Worm (Caenorhabditis elegans) whole organism, midembryonic: ENCODE results near the gene C33D3.5.

Source experiments
- cog-1 ChIP-seq: sonication (generic microtip); optimal IDR thresholded peaks from 2 replicates; lab custom pipeline; 2016; ENCODE audit warnings: missing genetic modification characterization, missing compliant biosample characterization
- flt-1 ChIP-seq: fragments of 200-800 bp; sonication (Bioruptor generic); IDR thresholded peaks from 2 replicates; pipeline ENCODE4 v1.3.6; 2022; ENCODE audit warnings: missing genetic modification characterization, missing compliant biosample characterization
- med-1 ChIP-seq: sonication (generic microtip); optimal IDR thresholded peaks from 2 replicates; lab custom pipeline; 2017; ENCODE audit warnings: missing genetic modification characterization, mild to moderate bottlenecking, missing compliant biosample characterization, antibody characterized with exemption, missing genetic modification reagents; ENCODE audit not compliant: insufficient read depth
- ref-1 ChIP-seq: fragments of 200-800 bp; sonication (Bioruptor generic); conservative IDR thresholded peaks from 2 replicates; pipeline ENCODE4 v1.3.6; 2022; ENCODE audit warnings: missing genetic modification reagents, missing genetic modification characterization, missing compliant biosample characterization
- tab-1 ChIP-seq: fragments of 200-800 bp; sonication (Bioruptor generic); IDR thresholded peaks from 2 replicates; pipeline ENCODE4 v1.3.6; 2022; ENCODE audit warnings: missing genetic modification characterization, missing compliant biosample characterization
- ztf-23 ChIP-seq: fragments of 200-800 bp; sonication (Bioruptor generic); IDR thresholded peaks from 2 replicates; pipeline ENCODE4 v1.3.6; 2022; ENCODE audit warnings: missing genetic modification reagents, missing genetic modification characterization, missing compliant biosample characterization
- ztf-29 ChIP-seq: fragments of 200-800 bp; sonication (Bioruptor generic); IDR thresholded peaks from 2 replicates; pipeline ENCODE4 v1.3.6; 2022; ENCODE audit warnings: missing genetic modification reagents, missing genetic modification characterization, missing compliant biosample characterization

DNA sequence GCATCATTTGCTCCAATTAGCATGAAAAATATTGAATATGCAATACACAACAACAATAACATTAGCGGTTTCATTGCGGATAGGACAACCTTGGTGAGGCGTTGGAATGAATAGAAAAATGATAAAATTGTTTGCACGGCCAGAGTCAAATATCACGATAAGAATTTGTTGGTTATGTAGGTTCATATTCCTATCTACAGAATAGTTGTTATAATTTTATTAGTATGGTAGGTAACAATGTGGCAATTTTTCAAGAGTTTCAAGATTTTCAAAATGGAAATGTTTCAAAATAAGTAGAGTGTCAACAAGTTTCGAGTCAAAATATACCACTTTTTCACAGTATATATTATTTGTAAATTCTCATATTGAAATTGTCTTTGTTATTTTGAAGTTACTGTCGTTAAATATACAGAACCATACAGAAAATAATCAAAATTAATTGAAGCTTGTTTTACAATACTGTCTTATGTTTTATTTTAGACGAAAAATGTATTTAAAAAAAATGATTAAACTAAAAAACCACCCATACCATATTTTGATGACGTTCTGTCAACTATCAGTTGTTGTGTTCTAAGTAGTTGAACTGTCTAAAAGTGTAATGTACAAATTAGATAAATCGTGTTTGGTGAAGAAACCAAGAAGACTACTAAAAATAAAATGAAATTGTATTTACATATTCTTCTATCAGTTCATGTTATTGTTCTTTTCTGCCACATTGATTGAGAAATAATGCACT lies 51.3 kb downstream of the C33D3.5 start, which contains the start of the genes F59F5.3 and F59F5.4:
- TF ChIP-seq ztf-23 (GFP tag; lab: Robert Waterston, UW) = no peak
- TF ChIP-seq flt-1 (GFP tag; lab: Robert Waterston, UW) = no peak
- no peak for TF ChIP-seq tab-1 (GFP tag; lab: Robert Waterston, UW)
- TF ChIP-seq cog-1 (tag; lab: Kevin White, UChicago) = no peak
- TF ChIP-seq med-1 (GFP tag; lab: Kevin White, UChicago) = no peak
- no peak for TF ChIP-seq ref-1 (GFP tag; lab: Robert Waterston, UW)
- no peak for TF ChIP-seq ztf-29 (GFP tag; lab: Robert Waterston, UW)
